Worm (Caenorhabditis elegans) whole organism, L4 larva: ENCODE results near the gene Y22D7AL.10.

Experiments
- F37D6.2 ChIP-seq: sonication (generic microtip); optimal IDR thresholded peaks from 2 replicates; lab custom pipeline; 2016; ENCODE audit warnings: mild to moderate bottlenecking, missing genetic modification characterization, missing compliant biosample characterization
- ama-1 ChIP-seq: fragments of 150-350 bp; optimal IDR thresholded peaks from 2 replicates; lab custom pipeline; 2014; ENCODE audit warnings: inconsistent platforms, mixed read lengths
- attf-4 ChIP-seq: sonication (generic microtip); optimal IDR thresholded peaks from 3 replicates; lab custom pipeline; 2017; ENCODE audit warnings: missing biosample characterization, missing genetic modification characterization
- ceh-20 ChIP-seq: fragments of 200-800 bp; sonication (Bioruptor generic); IDR thresholded peaks from 2 replicates; pipeline ENCODE4 v1.3.6; 2022; ENCODE audit warnings: missing genetic modification reagents, missing genetic modification characterization, missing compliant biosample characterization
- dmd-8 ChIP-seq: fragments of 200-800 bp; sonication (Bioruptor generic); IDR thresholded peaks from 2 replicates; pipeline ENCODE4 v1.3.6; 2022; ENCODE audit warnings: missing genetic modification characterization, missing compliant biosample characterization
- fos-1 ChIP-seq: fragments of 150-350 bp; optimal IDR thresholded peaks from 2 replicates; lab custom pipeline; 2014; ENCODE audit warnings: missing biosample characterization, missing genetic modification characterization
- hlh-30 ChIP-seq: sonication (generic microtip); optimal IDR thresholded peaks from 2 replicates; lab custom pipeline; 2017; ENCODE audit warnings: antibody characterized with exemption, mild to moderate bottlenecking, missing genetic modification characterization, missing compliant biosample characterization; ENCODE audit not compliant: insufficient read depth
- lin-15B ChIP-seq: fragments of 150-350 bp; sonication (generic microtip); optimal IDR thresholded peaks from 3 replicates; lab custom pipeline; 2014; ENCODE audit warnings: missing biosample characterization, missing genetic modification characterization
- mdt-29 ChIP-seq: fragments of 200-800 bp; sonication (Bioruptor generic); IDR thresholded peaks from 2 replicates; pipeline ENCODE4 v1.3.6; 2022; ENCODE audit warnings: missing genetic modification reagents, missing genetic modification characterization, missing compliant biosample characterization
- nhr-11 ChIP-seq: fragments of 150-350 bp; optimal IDR thresholded peaks from 2 replicates; lab custom pipeline; 2014; ENCODE audit warnings: missing biosample characterization, missing genetic modification characterization
- nhr-28 ChIP-seq: fragments of 150-350 bp; optimal IDR thresholded peaks from 2 replicates; lab custom pipeline; 2014; ENCODE audit warnings: missing biosample characterization, missing genetic modification characterization
- nhr-48 ChIP-seq: sonication (generic microtip); optimal IDR thresholded peaks from 2 replicates; lab custom pipeline; 2016; ENCODE audit warnings: mild to moderate bottlenecking, missing genetic modification characterization, missing compliant biosample characterization
- rbr-2 ChIP-seq: sonication (generic microtip); optimal IDR thresholded peaks from 2 replicates; lab custom pipeline; 2016; ENCODE audit warnings: missing genotype, missing genetic modification characterization, missing compliant biosample characterization
- snpc-1.2 ChIP-seq: fragments of 200-800 bp; sonication (Bioruptor generic); IDR thresholded peaks from 2 replicates; pipeline ENCODE4 v1.3.6; 2022; ENCODE audit warnings: missing genetic modification reagents, missing genetic modification characterization, missing compliant biosample characterization

DNA sequence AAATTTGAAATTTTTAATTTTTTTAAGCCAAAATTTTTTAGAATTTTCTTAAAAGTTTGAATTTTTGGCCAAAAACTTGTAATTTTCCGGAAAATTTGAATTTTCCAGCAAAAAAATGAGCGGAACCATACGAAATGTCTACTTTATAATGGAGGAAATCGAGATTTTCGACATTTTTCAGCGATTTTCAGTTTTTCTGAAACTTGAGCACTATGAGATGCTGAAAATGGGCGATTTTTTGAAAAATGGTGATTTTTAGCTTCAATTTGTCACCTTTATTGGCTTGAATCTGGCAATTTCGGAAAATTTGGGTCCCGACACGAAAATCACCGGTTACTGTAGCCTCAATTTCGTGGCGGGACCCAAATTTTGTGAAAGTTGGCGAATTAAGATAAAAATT is 7.8 kb upstream of the Y22D7AL.10 start, which contains the start of gene Y22D7AL.4:
- TF ChIP-seq nhr-28 (tag; lab: Kevin White, UChicago) (no peak), ama-1 (lab: Kevin White, UChicago) (no peak), attf-4 (tag; lab: Kevin White, UChicago) (no peak), fos-1 (tag; lab: Kevin White, UChicago) (no peak), mdt-29 (0 out of 2 replicates have a peak, but pooled peaks have one; percentile 27), nhr-48 (tag; lab: Kevin White, UChicago) (no peak), lin-15B (tag; lab: Kevin White, UChicago) (no peak), ceh-20 (no peak), nhr-11 (tag; lab: Kevin White, UChicago) (no peak), F37D6.2 (tag; lab: Kevin White, UChicago) (no peak), hlh-30 (tag; lab: Kevin White, UChicago) (no peak), snpc-1.2 (no peak), dmd-8 (GFP tag; lab: Robert Waterston, UW) (no peak), rbr-2 (no peak)
